Worm (Caenorhabditis elegans) whole organism, late embryonic: Measurements from ENCODE around the gene T13C5.6.

Source experiments
- C38D4.7 ChIP-seq: fragments of 200-800 bp; sonication (Bioruptor generic); optimal IDR thresholded peaks from 2 replicates; lab custom pipeline; 2018; ENCODE audit warnings: mild to moderate bottlenecking, missing genetic modification characterization, moderate library complexity, missing compliant biosample characterization
- F13H6.1 ChIP-seq: sonication (generic microtip); optimal IDR thresholded peaks from 2 replicates; lab custom pipeline; 2016; ENCODE audit warnings: missing genetic modification characterization, missing compliant biosample characterization
- K02D7.2 ChIP-seq: sonication (generic microtip); optimal IDR thresholded peaks from 2 replicates; lab custom pipeline; 2017; ENCODE audit warnings: mild to moderate bottlenecking, missing genetic modification characterization, missing compliant biosample characterization
- K09A11.1 ChIP-seq: sonication (generic microtip); optimal IDR thresholded peaks from 2 replicates; lab custom pipeline; 2017; ENCODE audit warnings: antibody characterized with exemption, mild to moderate bottlenecking, missing genetic modification characterization, missing compliant biosample characterization; ENCODE audit not compliant: insufficient read depth
- T23F11.4 ChIP-seq: fragments of 200-800 bp; sonication (Bioruptor generic); optimal IDR thresholded peaks from 2 replicates; lab custom pipeline; 2018; ENCODE audit warnings: mild to moderate bottlenecking, missing genetic modification characterization, missing compliant biosample characterization
- ahr-1 ChIP-seq: sonication (generic microtip); optimal IDR thresholded peaks from 2 replicates; lab custom pipeline; 2016; ENCODE audit warnings: missing genetic modification characterization, missing compliant biosample characterization
- ceh-14 ChIP-seq: sonication (generic microtip); optimal IDR thresholded peaks from 2 replicates; lab custom pipeline; 2016; ENCODE audit warnings: missing genotype, missing genetic modification characterization, missing compliant biosample characterization
- ceh-18 ChIP-seq: sonication (generic microtip); optimal IDR thresholded peaks from 2 replicates; lab custom pipeline; 2016; ENCODE audit warnings: missing genetic modification characterization, missing compliant biosample characterization
- ceh-19 ChIP-seq: fragments of 200-800 bp; sonication (Bioruptor generic); optimal IDR thresholded peaks from 2 replicates; lab custom pipeline; 2018; ENCODE audit warnings: mild to moderate bottlenecking, missing genetic modification characterization, missing compliant biosample characterization
- ceh-2 ChIP-seq: sonication (generic microtip); optimal IDR thresholded peaks from 2 replicates; lab custom pipeline; 2016; ENCODE audit warnings: missing genotype, missing genetic modification characterization, missing compliant biosample characterization
- ceh-22 ChIP-seq: sonication (generic microtip); optimal IDR thresholded peaks from 2 replicates; lab custom pipeline; 2017; ENCODE audit warnings: missing biosample characterization, missing genetic modification characterization
- ceh-30 ChIP-seq: fragments of 150-350 bp; optimal IDR thresholded peaks from 2 replicates; lab custom pipeline; 2014; ENCODE audit warnings: missing biosample characterization, missing genetic modification characterization
- ceh-45 ChIP-seq: fragments of 200-800 bp; sonication (Bioruptor generic); IDR thresholded peaks from 2 replicates; pipeline ENCODE4 v1.3.6; 2022; ENCODE audit warnings: missing genetic modification reagents, missing genetic modification characterization, missing compliant biosample characterization
- ceh-48 ChIP-seq: sonication (generic microtip); optimal IDR thresholded peaks from 2 replicates; lab custom pipeline; 2016; ENCODE audit warnings: missing genetic modification characterization, inconsistent platforms, missing compliant biosample characterization
- che-1 ChIP-seq: sonication (generic microtip); optimal IDR thresholded peaks from 2 replicates; lab custom pipeline; 2016; ENCODE audit warnings: mild to moderate bottlenecking, missing genetic modification characterization, missing compliant biosample characterization
- eyg-1 ChIP-seq: sonication (generic microtip); optimal IDR thresholded peaks from 2 replicates; lab custom pipeline; 2016; ENCODE audit warnings: missing genotype, missing genetic modification characterization, missing compliant biosample characterization
- fax-1 ChIP-seq: sonication (generic microtip); optimal IDR thresholded peaks from 2 replicates; lab custom pipeline; 2016; ENCODE audit warnings: missing genotype, missing genetic modification characterization, missing compliant biosample characterization
- fkh-10 ChIP-seq: fragments of 150-350 bp; optimal IDR thresholded peaks from 2 replicates; lab custom pipeline; 2014; ENCODE audit warnings: missing biosample characterization, missing genetic modification reagents, missing genetic modification characterization
- fkh-6 ChIP-seq: sonication (generic microtip); optimal IDR thresholded peaks from 2 replicates; lab custom pipeline; 2016; ENCODE audit warnings: missing genetic modification characterization, missing compliant biosample characterization
- gmeb-2 ChIP-seq: sonication (generic microtip); optimal IDR thresholded peaks from 2 replicates; lab custom pipeline; 2016; ENCODE audit warnings: missing genetic modification characterization, inconsistent platforms, missing compliant biosample characterization
- hlh-13 ChIP-seq: fragments of 200-800 bp; sonication (Bioruptor generic); optimal IDR thresholded peaks from 2 replicates; lab custom pipeline; 2018; ENCODE audit warnings: mild to moderate bottlenecking, missing genetic modification characterization, missing compliant biosample characterization
- hlh-30 ChIP-seq: sonication (generic microtip); optimal IDR thresholded peaks from 2 replicates; lab custom pipeline; 2017; ENCODE audit warnings: antibody characterized with exemption, missing genetic modification characterization, missing compliant biosample characterization; ENCODE audit not compliant: insufficient read depth
- hlh-8 ChIP-seq: sonication (generic microtip); optimal IDR thresholded peaks from 2 replicates; lab custom pipeline; 2016; ENCODE audit warnings: missing genotype, missing genetic modification characterization, missing compliant biosample characterization
- lin-11 ChIP-seq: fragments of 200-800 bp; sonication (Bioruptor generic); optimal IDR thresholded peaks from 2 replicates; lab custom pipeline; 2018; ENCODE audit warnings: mild to moderate bottlenecking, missing genetic modification characterization, missing compliant biosample characterization
- madf-2 ChIP-seq: sonication (generic microtip); optimal IDR thresholded peaks from 2 replicates; lab custom pipeline; 2017; ENCODE audit warnings: missing genetic modification characterization, missing compliant biosample characterization
- nfya-1 ChIP-seq: sonication (generic microtip); optimal IDR thresholded peaks from 2 replicates; lab custom pipeline; 2017; ENCODE audit warnings: missing genetic modification characterization, mild to moderate bottlenecking, missing compliant biosample characterization, antibody characterized with exemption, moderate library complexity
- nhr-11 ChIP-seq: fragments of 150-350 bp; optimal IDR thresholded peaks from 2 replicates; lab custom pipeline; 2014; ENCODE audit warnings: missing biosample characterization, missing genetic modification characterization
- nhr-232 ChIP-seq: sonication (generic microtip); optimal IDR thresholded peaks from 2 replicates; lab custom pipeline; 2016; ENCODE audit warnings: missing genetic modification characterization, missing compliant biosample characterization
- odd-2 ChIP-seq: sonication (generic microtip); optimal IDR thresholded peaks from 2 replicates; lab custom pipeline; 2017; ENCODE audit warnings: antibody characterized with exemption, mild to moderate bottlenecking, missing genetic modification characterization, missing compliant biosample characterization
- pag-3 ChIP-seq: sonication (generic microtip); optimal IDR thresholded peaks from 2 replicates; lab custom pipeline; 2016; ENCODE audit warnings: missing compliant biosample characterization, missing genetic modification characterization, borderline replicate concordance
- pat-9 ChIP-seq: fragments of 200-800 bp; sonication (Bioruptor generic); optimal IDR thresholded peaks from 2 replicates; lab custom pipeline; 2018; ENCODE audit warnings: mild to moderate bottlenecking, missing genetic modification characterization, moderate library complexity, missing compliant biosample characterization
- ref-2 ChIP-seq: sonication (generic microtip); optimal IDR thresholded peaks from 2 replicates; lab custom pipeline; 2016; ENCODE audit warnings: missing genetic modification characterization, missing compliant biosample characterization
- sdc-2 ChIP-seq: sonication (generic microtip); optimal IDR thresholded peaks from 2 replicates; lab custom pipeline; 2016; ENCODE audit warnings: missing genotype, missing genetic modification characterization, missing compliant biosample characterization
- sox-2 ChIP-seq: fragments of 200-800 bp; sonication (Bioruptor generic); IDR thresholded peaks from 2 replicates; pipeline ENCODE4 v1.3.6; 2022; ENCODE audit warnings: missing genetic modification reagents, missing genetic modification characterization, missing compliant biosample characterization
- syd-9 ChIP-seq: sonication (generic microtip); optimal IDR thresholded peaks from 2 replicates; lab custom pipeline; 2016; ENCODE audit warnings: mild to moderate bottlenecking, missing genetic modification characterization, moderate library complexity, missing compliant biosample characterization
- ttx-3 ChIP-seq: sonication (generic microtip); optimal IDR thresholded peaks from 2 replicates; lab custom pipeline; 2016; ENCODE audit warnings: missing genetic modification reagents, missing genetic modification characterization, missing compliant biosample characterization
- unc-55 ChIP-seq: sonication (generic microtip); optimal IDR thresholded peaks from 2 replicates; lab custom pipeline; 2017; ENCODE audit warnings: missing biosample characterization, missing genetic modification reagents, missing genetic modification characterization
- unc-86 ChIP-seq: sonication (generic microtip); optimal IDR thresholded peaks from 2 replicates; lab custom pipeline; 2016; ENCODE audit warnings: missing genetic modification characterization, missing compliant biosample characterization
- ztf-16 ChIP-seq: sonication (generic microtip); optimal IDR thresholded peaks from 2 replicates; lab custom pipeline; 2017; ENCODE audit warnings: missing genetic modification characterization, missing compliant biosample characterization

Gene T13C5.6

DNA sequence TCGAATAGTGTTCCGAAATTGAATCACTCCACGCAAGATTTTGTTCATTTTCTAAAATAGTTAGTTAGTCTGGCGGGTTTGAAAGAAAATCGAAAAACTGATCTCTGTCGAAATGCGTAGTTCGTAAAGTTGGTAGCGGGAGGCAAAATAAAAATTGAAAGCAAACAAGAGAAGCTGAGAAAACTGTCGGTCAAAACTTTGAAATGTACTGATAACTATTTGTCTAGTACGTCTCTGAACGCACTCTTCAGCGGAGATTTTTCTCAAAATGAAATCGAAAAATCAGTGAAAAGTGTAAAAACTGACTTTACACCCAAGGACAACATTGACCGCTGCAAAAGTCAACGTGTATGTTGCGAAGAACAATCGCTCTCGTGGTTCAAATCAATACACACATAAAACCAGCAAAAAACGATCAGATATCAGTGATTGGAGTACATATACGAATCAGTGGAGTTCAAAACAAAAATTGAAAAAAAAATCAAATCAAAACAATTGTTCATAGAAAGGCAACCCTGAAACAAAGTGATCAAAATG lies 2.7 kb downstream of the T13C5.6 start, which contains the start of gene bca-1:
Gene bca-1 (minus strand): TSS at position 51 of the 537 bp plus-strand sequence.
- no peak for TF ChIP-seq pag-3 (tag; lab: Kevin White, UChicago)
- no peak for TF ChIP-seq ceh-30 (tag; lab: Kevin White, UChicago)
- TF ChIP-seq fkh-10 (GFP tag; lab: Kevin White, UChicago): no peak
- no peak for TF ChIP-seq fkh-6 (tag; lab: Kevin White, UChicago)
- TF ChIP-seq odd-2 (tag; lab: Kevin White, UChicago): no peak
- TF ChIP-seq hlh-13 (GFP tag; lab: Kevin White, UChicago): no peak
- TF ChIP-seq ceh-2 (tag; lab: Kevin White, UChicago): no peak
- TF ChIP-seq ahr-1 (tag; lab: Kevin White, UChicago): no peak
- no peak for TF ChIP-seq ztf-16 (tag; lab: Kevin White, UChicago)
- no peak for TF ChIP-seq C38D4.7 (GFP tag; lab: Kevin White, UChicago)
- no peak for TF ChIP-seq nhr-232 (tag; lab: Kevin White, UChicago)
- TF ChIP-seq hlh-30 (tag; lab: Kevin White, UChicago): no peak
- TF ChIP-seq madf-2 (tag; lab: Kevin White, UChicago): no peak
- no peak for TF ChIP-seq ceh-14 (tag; lab: Kevin White, UChicago)
- TF ChIP-seq ceh-48: no peak
- TF ChIP-seq K09A11.1 (tag; lab: Kevin White, UChicago): no peak

DNA sequence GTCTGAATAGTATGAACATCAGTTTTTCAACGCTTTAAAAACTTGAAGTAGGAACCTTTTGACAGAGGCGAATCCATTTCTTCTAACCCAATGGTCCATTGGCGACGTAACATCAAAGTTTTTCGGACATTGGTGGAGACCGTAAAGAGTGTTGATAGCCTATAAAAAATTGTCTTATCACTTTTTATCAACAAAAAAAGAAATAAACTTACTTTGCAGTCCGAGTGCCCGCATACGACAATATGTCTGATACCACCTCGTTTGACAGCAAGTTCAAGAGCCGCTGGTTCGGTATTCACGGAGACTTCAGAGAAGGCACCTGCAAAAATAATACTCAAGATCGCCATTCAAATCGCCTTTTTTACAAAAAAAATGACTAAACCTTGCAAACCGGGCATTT lies 4.2 kb downstream of the T13C5.6 start:
- TF ChIP-seq F13H6.1 (no peak), K02D7.2 (tag; lab: Kevin White, UChicago) (no peak), T23F11.4 (GFP tag; lab: Kevin White, UChicago) (no peak), ceh-19 (GFP tag; lab: Kevin White, UChicago) (no peak)

DNA sequence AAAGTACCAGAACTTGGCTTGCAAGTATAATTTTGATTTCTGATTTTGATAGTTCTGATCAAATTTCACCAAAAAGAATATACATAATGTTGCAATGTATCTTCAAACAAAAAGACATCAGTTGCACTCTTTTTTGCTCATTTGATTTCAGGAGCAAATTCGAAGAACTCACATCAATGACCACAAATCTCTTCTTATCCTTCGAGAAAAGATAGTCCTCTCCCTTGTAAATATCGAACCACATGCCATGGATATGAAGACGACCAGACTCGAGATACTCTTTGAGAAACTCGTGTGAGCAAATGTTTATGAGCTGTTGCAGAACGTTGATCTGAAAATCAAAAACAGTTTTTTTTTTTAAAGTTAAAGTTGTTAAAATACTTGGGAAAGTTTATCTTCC lies 4.7 kb downstream of the T13C5.6 start:
- TF ChIP-seq unc-86 (no peak), sdc-2 (tag; lab: Kevin White, UChicago) (no peak), gmeb-2 (tag; lab: Kevin White, UChicago) (no peak), K02D7.2 (tag; lab: Kevin White, UChicago) (no peak), fkh-6 (tag; lab: Kevin White, UChicago) (no peak), ceh-45 (no peak), pat-9 (tag; lab: Kevin White, UChicago) (no peak), hlh-13 (GFP tag; lab: Kevin White, UChicago) (no peak), ceh-30 (tag; lab: Kevin White, UChicago) (no peak), odd-2 (tag; lab: Kevin White, UChicago) (no peak), pag-3 (tag; lab: Kevin White, UChicago) (no peak), hlh-8 (no peak), sox-2 (GFP tag; lab: Robert Waterston, UW) (no peak), ceh-19 (GFP tag; lab: Kevin White, UChicago) (no peak), eyg-1 (tag; lab: Kevin White, UChicago) (no peak), fax-1 (no peak), che-1 (tag; lab: Kevin White, UChicago) (no peak), nfya-1 (tag; lab: Kevin White, UChicago) (no peak), ttx-3 (tag; lab: Kevin White, UChicago) (no peak)

DNA sequence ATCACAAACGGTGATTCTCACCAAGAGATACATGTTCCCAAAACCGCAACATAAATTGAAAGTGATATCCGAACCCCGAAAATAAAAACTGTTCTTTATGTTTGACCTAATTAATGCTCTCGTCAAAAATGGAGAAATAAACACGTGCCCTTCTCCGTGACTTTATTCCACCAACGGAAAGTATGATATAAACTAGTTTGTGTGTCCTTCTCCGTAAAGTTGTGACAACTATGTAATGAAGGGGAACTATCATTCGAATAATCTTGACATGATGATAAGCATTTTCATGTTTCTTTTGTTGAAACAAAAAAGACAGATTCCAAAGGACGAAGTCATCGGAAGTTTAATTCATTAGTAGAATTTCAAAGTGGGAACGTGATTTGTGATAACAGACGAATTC lies 5.9 kb downstream of the T13C5.6 start:
- TF ChIP-seq K02D7.2 (tag; lab: Kevin White, UChicago): no peak
- TF ChIP-seq sdc-2 (tag; lab: Kevin White, UChicago): no peak
- TF ChIP-seq ceh-22: no peak
- TF ChIP-seq nhr-11: no peak
- TF ChIP-seq ceh-19 (GFP tag; lab: Kevin White, UChicago): no peak
- no peak for TF ChIP-seq ztf-16 (tag; lab: Kevin White, UChicago)
- no peak for TF ChIP-seq syd-9
- TF ChIP-seq lin-11: no peak
- TF ChIP-seq fkh-10 (GFP tag; lab: Kevin White, UChicago): no peak
- no peak for TF ChIP-seq ceh-18
- no peak for TF ChIP-seq ceh-48
- no peak for TF ChIP-seq ceh-45
- TF ChIP-seq unc-55 (GFP tag; lab: Kevin White, UChicago): no peak
- no peak for TF ChIP-seq gmeb-2 (tag; lab: Kevin White, UChicago)
- no peak for TF ChIP-seq ceh-14 (tag; lab: Kevin White, UChicago)
- no peak for TF ChIP-seq ref-2
